Fruit fly (Drosophila melanogaster): ENCODE measurements around the gene CG43131.

CG43131 gene

dm6 chr3R:5109078-5109477 lies at the start of gene CG43131:
Gene CG43131 (minus strand): TSS chr3R:5109178.
- TF ChIP-seq noc (tag; optimal IDR thresholded peaks at IDR 0.05), result no peak

- TF ChIP-seq noc (tag; optimal IDR thresholded peaks at IDR 0.05), result no peak
Measured at dm6 chr3R:5150523-5150922, 41.5 kb upstream of the CG43131 start, which contains the start of gene dpr16. Gene dpr16 (plus strand): TSS chr3R:5150908.

DNA sequence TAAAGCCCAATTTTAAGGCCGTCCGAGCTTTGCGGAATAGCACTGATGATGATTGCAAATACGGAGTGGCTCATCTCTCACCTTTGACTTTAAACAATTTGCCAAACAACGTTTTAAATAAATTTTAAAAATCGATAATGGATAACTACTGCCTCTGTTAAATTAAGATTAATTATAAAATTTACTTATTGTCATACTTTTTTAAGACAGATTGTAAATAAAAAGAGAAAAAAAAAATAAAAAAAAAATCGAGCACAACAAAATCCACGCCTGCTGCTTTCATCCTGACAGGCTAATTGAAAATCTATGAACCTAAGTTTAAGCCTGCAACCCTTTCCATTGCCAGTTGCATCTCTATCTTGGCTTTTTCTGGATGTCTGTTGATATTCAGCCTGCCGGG lies 29.9 kb upstream of the CG43131 start, which contains the start of gene CG12589:
CG12589 (minus strand) TSS at position 101 of the 400 bp plus-strand sequence.
- TF ChIP-seq noc (tag; optimal IDR thresholded peaks at IDR 0.05), result no peak

- TF ChIP-seq noc (tag; optimal IDR thresholded peaks at IDR 0.05), result no peak
Measured at dm6 chr3R:5127790-5128243, 18.8 kb upstream of the CG43131 start, which contains the start of gene RabGGTa. Gene RabGGTa (plus strand): TSS chr3R:5128087.

dm6 chr3R:5126884-5127283 lies 17.9 kb upstream of the CG43131 start:
- TF ChIP-seq noc (tag; optimal IDR thresholded peaks at IDR 0.05), result no peak

DNA sequence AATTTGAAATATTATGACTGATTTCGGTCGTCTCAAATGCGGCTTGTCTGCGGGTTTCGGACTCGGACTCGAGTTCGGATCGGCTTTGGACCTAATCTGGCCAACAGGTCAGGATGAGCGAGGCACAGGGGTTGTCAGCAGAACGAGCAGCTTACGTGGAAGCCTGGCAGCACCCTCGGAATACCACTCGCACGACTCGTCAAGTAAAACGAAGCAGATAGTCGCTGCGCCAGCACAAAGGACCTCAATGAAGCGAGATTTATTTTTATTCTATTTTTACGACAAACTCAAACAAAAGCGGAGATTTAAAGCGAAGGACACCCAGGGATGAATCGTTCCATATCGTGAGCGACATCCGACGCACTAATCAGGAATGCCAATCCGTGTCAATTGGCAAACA lies 16.9 kb upstream of the CG43131 start:
- TF ChIP-seq noc (tag; optimal IDR thresholded peaks at IDR 0.05), result no peak

DNA sequence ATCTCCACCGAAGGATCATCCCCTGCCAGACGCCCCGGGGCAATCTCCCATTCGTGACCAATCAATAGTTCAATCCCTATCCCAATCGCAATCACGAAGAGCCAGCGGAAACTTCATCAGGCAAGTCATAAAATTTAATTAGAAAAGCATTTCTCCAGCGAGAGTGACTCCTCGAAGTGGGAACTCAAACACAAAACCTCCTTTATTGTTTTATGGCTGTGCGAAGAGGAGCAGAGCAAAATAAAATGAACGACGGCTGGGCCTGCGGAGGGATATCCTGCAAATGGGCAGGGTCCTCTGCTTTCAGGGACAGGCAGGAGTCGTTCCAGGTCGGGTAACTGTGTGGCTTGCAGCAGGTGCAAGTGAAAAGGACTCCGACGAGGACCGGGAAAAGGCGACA lies 15.9 kb upstream of the CG43131 start:
- TF ChIP-seq noc (tag; optimal IDR thresholded peaks at IDR 0.05), result no peak

DNA sequence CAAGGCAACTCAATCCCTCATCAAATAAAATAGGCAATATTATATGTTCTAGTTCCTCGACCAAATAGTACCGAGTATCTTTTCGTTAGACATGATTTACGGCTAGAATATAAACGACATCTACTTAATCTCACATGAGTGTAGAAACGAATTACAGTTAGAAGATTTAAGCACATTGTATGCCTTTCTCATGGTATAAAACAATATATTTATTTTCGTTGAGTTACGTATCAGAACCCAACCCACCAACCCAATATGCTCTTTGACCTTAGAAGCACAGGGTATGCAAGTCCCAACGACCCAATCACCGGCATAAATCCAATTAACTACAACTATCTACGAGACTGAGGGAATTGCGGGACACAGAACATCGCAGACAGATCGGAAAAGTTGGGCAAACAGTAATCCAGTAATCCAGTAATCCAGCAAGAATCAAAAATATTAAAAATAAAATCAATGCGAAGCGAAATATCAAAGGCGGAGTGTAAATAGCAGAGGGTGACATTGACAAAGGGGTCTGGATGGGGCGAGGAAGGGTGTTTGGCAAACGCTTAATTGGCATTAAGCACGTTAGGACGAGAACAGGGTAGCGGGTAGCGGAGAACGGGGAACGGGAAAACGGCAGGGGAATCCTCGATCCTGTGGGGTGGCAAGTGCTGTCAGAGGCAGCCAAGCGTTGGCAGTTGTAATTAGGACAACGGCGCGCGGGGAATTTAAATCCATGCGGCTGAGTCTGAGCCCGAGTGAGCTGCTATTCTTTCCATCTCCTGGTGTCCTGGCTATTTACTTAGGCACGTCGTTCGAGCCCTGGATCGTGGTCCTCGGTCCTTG lies 13.5 kb upstream of the CG43131 start:
- TF ChIP-seq noc (tag; optimal IDR thresholded peaks at IDR 0.05), result no peak

DNA sequence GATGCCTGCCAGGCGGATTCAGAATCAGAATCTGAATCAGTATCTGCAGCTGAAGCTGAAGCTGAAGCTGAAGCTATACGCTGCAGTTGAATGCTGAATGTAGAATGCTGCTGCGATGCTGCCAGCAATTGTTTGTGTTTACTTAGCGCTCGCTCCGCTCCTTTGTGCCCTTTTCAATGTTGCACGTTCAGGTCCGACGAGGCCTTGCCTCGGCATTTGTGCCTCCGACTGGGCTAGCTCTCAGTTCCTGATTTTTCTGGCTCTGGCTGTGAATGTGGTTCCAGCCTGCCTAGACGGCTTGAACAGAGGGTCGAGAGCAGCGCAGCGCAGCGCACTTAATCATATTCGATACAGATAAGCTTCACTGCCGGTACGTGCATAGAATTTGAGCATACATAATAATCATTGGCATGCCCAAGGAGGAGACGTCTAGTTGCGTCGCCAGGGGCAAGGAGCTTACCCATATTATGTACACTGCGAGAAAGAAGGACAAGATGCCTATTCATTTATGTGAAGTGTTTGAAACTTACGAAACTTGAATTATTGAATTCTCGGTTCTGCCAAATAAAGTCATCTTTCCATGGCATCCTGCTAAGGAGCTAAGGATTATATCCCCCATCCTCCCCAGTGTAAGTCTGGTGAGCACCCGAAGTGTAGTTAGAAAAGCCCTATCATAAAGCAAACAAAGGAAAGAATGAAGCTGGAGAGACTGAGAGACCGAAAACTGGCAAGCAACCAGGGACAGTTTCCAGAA lies 11.7 kb upstream of the CG43131 start:
- TF ChIP-seq noc (tag; optimal IDR thresholded peaks at IDR 0.05), result no peak

DNA sequence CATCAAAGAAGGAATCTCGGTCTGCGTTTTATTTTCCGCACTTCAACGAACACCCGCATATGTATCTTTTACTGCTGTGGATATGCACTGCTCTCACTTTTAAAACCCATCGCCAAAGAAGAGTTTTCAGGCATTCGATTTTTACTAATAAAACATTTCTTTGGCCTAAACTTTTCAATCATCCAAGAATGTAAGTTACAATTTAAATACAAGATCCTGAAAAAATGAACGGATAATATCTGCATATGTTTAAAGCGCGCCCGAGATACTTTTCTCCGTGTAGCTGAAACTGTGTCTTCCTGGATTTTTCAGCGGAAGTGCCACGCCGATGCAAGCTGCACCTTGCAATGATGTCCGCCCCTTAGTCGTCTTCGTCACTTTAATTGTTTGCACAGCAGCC lies 9.2 kb upstream of the CG43131 start:
- TF ChIP-seq noc (tag; optimal IDR thresholded peaks at IDR 0.05), result no peak

DNA sequence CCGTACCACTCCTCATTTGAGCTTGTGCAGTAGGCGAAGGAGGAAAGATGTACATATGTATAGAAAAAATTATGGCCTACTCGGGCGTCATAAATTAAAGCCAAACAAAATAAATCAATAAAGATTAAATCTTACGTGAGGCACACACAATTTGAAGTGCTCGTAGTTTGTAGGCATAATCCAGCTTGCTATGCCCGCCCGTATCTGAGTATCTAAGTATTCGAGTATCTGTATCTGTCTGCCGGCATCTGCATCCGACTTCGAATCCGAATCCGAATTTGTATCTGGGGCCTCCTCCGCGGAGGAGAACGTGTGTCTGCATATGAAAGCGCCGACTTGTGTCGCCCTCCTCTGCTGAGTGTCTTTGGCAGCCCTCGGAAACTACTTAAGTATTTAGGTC lies 7.4 kb upstream of the CG43131 start:
- no peak for TF ChIP-seq noc (tag; optimal IDR thresholded peaks at IDR 0.05)

DNA sequence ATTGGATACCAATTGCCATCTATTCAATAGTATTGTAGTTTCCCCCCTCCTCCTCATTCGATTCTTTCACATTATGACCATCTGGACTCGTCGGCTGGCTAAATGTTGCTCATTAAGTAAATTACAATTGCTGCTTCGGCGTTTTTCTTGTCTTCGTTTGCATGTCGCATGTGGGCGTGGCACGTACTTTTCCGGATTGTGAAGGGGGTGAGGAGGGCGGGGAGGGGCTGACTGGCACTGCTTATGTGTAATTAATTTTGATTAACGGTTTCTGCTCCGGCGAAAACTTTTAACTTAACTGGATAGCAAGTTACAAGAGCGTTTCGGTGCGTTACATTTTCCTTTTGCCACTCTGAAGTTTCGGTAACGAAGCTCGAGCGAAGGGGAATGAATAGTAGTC lies 6.5 kb upstream of the CG43131 start:
- TF ChIP-seq noc (tag; optimal IDR thresholded peaks at IDR 0.05), result no peak

DNA sequence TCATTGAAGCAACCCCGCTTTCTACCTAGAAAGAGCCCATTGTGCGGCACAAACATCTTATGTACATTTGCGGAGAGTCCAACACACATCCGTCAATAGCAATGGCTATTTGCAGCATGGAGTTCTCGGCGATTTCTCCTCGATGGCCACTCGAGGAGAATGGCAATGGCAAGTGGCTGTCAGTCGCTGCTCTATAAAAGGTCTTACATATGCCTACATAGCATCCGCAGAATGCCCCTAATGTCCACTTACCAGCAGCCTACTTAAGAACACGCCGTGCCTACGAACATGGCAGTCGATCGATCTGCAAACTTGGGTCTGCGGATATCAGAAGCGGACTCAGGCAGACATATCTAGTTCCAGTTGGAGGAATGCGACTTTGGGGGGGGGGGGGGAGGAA lies 5.2 kb upstream of the CG43131 start:
- TF ChIP-seq noc (tag; optimal IDR thresholded peaks at IDR 0.05), result no peak

- TF ChIP-seq noc (tag; optimal IDR thresholded peaks at IDR 0.05), result no peak
Measured at dm6 chr3R:5112814-5113486, 4.0 kb upstream of the CG43131 start.

DNA sequence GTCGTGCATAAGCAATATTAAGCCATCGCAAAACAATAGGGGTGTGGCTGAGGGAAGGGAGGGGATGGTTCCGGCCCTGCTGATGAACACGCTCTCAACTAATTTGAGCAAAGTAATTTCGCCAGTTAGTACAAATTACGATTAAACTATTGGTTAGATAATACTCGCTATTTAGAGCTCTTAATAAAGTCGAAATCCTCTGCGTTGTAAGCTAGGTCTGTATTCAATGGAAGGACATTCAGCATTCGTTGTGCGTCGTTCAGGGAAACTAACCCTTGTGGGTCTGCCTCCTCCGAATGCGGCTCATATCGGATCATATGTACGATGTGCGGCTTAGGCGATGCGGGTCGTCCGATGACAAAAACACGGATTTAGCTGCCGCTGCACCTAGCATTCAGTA lies 3.4 kb upstream of the CG43131 start:
- no peak for TF ChIP-seq noc (tag; optimal IDR thresholded peaks at IDR 0.05)

DNA sequence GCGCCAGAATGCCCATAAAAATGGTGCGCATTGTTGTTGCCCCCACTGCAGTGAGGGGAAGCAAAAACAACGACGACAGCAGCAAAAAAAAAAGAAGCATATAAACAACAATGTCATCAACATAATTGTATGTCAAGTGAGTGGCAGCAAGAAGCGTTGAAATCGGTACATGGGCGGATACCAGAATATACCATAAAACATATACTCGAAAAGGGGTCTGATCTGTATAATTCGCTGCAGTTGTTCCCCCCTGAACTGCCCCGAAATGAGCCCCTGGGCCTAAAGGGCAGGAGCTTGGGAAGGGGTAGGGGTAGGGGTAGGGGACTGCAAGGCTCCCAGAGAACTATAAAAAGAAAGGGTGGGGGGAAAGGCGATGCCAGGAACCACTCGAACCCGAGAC lies 2.9 kb upstream of the CG43131 start:
- no peak for TF ChIP-seq noc (tag; optimal IDR thresholded peaks at IDR 0.05)
